Worm (Caenorhabditis elegans) whole organism, L1 larva: Measurements from ENCODE around the gene W06G6.17.

Experiments
- C16A3.4 ChIP-seq: fragments of 150-350 bp; optimal IDR thresholded peaks from 2 replicates; lab custom pipeline; 2014; ENCODE audit warnings: missing biosample characterization, missing genetic modification characterization
- C34B4.2 ChIP-seq: sonication (generic microtip); optimal IDR thresholded peaks from 2 replicates; lab custom pipeline; 2017; ENCODE audit warnings: mild to moderate bottlenecking, missing genetic modification characterization, missing compliant biosample characterization
- alr-1 ChIP-seq: fragments of 200-800 bp; sonication (Bioruptor generic); optimal IDR thresholded peaks from 2 replicates; lab custom pipeline; 2018; ENCODE audit warnings: borderline replicate concordance, mild to moderate bottlenecking, missing genetic modification characterization, missing compliant biosample characterization
- aly-2 ChIP-seq: fragments of 150-350 bp; optimal IDR thresholded peaks from 2 replicates; lab custom pipeline; 2014; ENCODE audit warnings: missing biosample characterization, missing genetic modification characterization
- ama-1 ChIP-seq: fragments of 150-350 bp; optimal IDR thresholded peaks from 2 replicates; lab custom pipeline; 2014
- blmp-1 ChIP-seq: fragments of 150-350 bp; optimal IDR thresholded peaks from 2 replicates; lab custom pipeline; 2014; ENCODE audit warnings: missing biosample characterization, missing genetic modification characterization
- ceh-63 ChIP-seq: fragments of 200-800 bp; sonication (Bioruptor generic); optimal IDR thresholded peaks from 2 replicates; lab custom pipeline; 2018; ENCODE audit warnings: mild to moderate bottlenecking, missing genetic modification characterization, missing compliant biosample characterization
- ceh-8 ChIP-seq: fragments of 200-800 bp; sonication (Bioruptor generic); optimal IDR thresholded peaks from 2 replicates; lab custom pipeline; 2018; ENCODE audit warnings: mild to moderate bottlenecking, missing genetic modification characterization, moderate library complexity, missing compliant biosample characterization
- ceh-88 ChIP-seq: fragments of 200-800 bp; sonication (Bioruptor generic); IDR thresholded peaks from 2 replicates; pipeline ENCODE4 v1.3.6; 2022; ENCODE audit warnings: missing genetic modification characterization, missing compliant biosample characterization
- ceh-90 ChIP-seq: sonication (generic microtip); optimal IDR thresholded peaks from 2 replicates; lab custom pipeline; 2016; ENCODE audit warnings: missing genetic modification characterization, missing compliant biosample characterization
- ces-1 ChIP-seq: fragments of 150-350 bp; optimal IDR thresholded peaks from 2 replicates; lab custom pipeline; 2014; ENCODE audit warnings: missing biosample characterization, missing genetic modification reagents, missing genetic modification characterization
- dsc-1 ChIP-seq: sonication (generic microtip); optimal IDR thresholded peaks from 2 replicates; lab custom pipeline; 2016; ENCODE audit warnings: mild to moderate bottlenecking, missing genetic modification characterization, missing compliant biosample characterization
- efl-1 ChIP-seq, 4 experiments: fragments of 150-350 bp; optimal IDR thresholded peaks in 3 of 4; peaks in 1 of 4; 1 replicate in 1 of 4; 2 replicates in 3 of 4; lab custom pipeline; 2014; ENCODE audit warnings: missing biosample characterization in 2 of 4, missing genetic modification characterization in 2 of 4, missing genetic modification reagents in 2 of 4
- elt-2 ChIP-seq: sonication (generic microtip); optimal IDR thresholded peaks from 2 replicates; lab custom pipeline; 2016; ENCODE audit warnings: missing genetic modification characterization, mild to moderate bottlenecking, inconsistent platforms, missing compliant biosample characterization, missing genetic modification reagents
- elt-3 ChIP-seq, 6 experiments: fragments of 150-350 bp in 1 of 6; sonication (generic microtip); optimal IDR thresholded peaks; 2 replicates each; lab custom pipeline; 2017 to 2018; ENCODE audit warnings: missing biosample characterization in 6 of 6, missing genetic modification characterization in 6 of 6, inconsistent platforms in 1 of 6
- fkh-4 ChIP-seq: sonication (generic microtip); optimal IDR thresholded peaks from 2 replicates; lab custom pipeline; 2016; ENCODE audit warnings: missing compliant biosample characterization, missing genetic modification characterization, borderline replicate concordance
- hlh-4 ChIP-seq: sonication (generic microtip); optimal IDR thresholded peaks from 2 replicates; lab custom pipeline; 2016; ENCODE audit warnings: mild to moderate bottlenecking, missing genetic modification characterization, missing compliant biosample characterization
- hpl-2 ChIP-seq: fragments of 150-350 bp; optimal IDR thresholded peaks from 2 replicates; lab custom pipeline; 2014; ENCODE audit warnings: missing biosample characterization, missing genetic modification reagents, missing genetic modification characterization
- jun-1 ChIP-seq: fragments of 150-350 bp; optimal IDR thresholded peaks from 2 replicates; lab custom pipeline; 2014; ENCODE audit warnings: missing biosample characterization, missing genetic modification reagents, missing genetic modification characterization
- lin-14 ChIP-seq: fragments of 200-800 bp; sonication (Bioruptor generic); optimal IDR thresholded peaks from 2 replicates; lab custom pipeline; 2018; ENCODE audit warnings: mild to moderate bottlenecking, missing genetic modification characterization, moderate library complexity, missing compliant biosample characterization
- lin-35 ChIP-seq, 2 experiments: fragments of 150-350 bp; optimal IDR thresholded peaks; 2 replicates each; lab custom pipeline; 2014; ENCODE audit warnings: missing biosample characterization in 2 of 2, missing genetic modification characterization in 2 of 2, missing genetic modification reagents in 2 of 2
- lsy-2 ChIP-seq, 2 experiments: fragments of 150-350 bp; optimal IDR thresholded peaks; 2 replicates each; lab custom pipeline; 2014; ENCODE audit warnings: missing biosample characterization in 2 of 2, missing genetic modification characterization in 2 of 2
- mdl-1 ChIP-seq, 2 experiments: fragments of 150-350 bp; optimal IDR thresholded peaks; 2 replicates each; lab custom pipeline; 2014 to 2017; ENCODE audit warnings: missing biosample characterization in 2 of 2, missing genetic modification characterization in 2 of 2, inconsistent platforms in 1 of 2
- mef-2 ChIP-seq: fragments of 150-350 bp; optimal IDR thresholded peaks from 2 replicates; lab custom pipeline; 2014; ENCODE audit warnings: missing biosample characterization, missing genetic modification characterization
- mep-1 ChIP-seq: fragments of 150-350 bp; optimal IDR thresholded peaks from 2 replicates; lab custom pipeline; 2014; ENCODE audit warnings: missing biosample characterization, missing genetic modification characterization
- nhr-11 ChIP-seq: fragments of 150-350 bp; optimal IDR thresholded peaks from 2 replicates; lab custom pipeline; 2014; ENCODE audit warnings: missing biosample characterization, missing genetic modification characterization
- nhr-12 ChIP-seq: sonication (generic microtip); optimal IDR thresholded peaks from 2 replicates; lab custom pipeline; 2017; ENCODE audit warnings: missing biosample characterization, missing genetic modification characterization
- nhr-19 ChIP-seq: fragments of 200-800 bp; sonication (Bioruptor generic); conservative IDR thresholded peaks from 2 replicates; pipeline ENCODE4 v1.3.6; 2022; ENCODE audit warnings: missing genetic modification characterization, missing compliant biosample characterization
- nhr-20 ChIP-seq: sonication (generic microtip); optimal IDR thresholded peaks from 2 replicates; lab custom pipeline; 2016; ENCODE audit warnings: mild to moderate bottlenecking, missing genetic modification characterization, missing compliant biosample characterization
- nhr-28 ChIP-seq: fragments of 150-350 bp; optimal IDR thresholded peaks from 2 replicates; lab custom pipeline; 2014; ENCODE audit warnings: missing biosample characterization, missing genetic modification characterization
- nhr-71 ChIP-seq: sonication (generic microtip); optimal IDR thresholded peaks from 2 replicates; lab custom pipeline; 2016; ENCODE audit warnings: mild to moderate bottlenecking, missing genetic modification characterization, moderate library complexity, missing compliant biosample characterization
- nhr-84 ChIP-seq: sonication (generic microtip); optimal IDR thresholded peaks from 2 replicates; lab custom pipeline; 2017; ENCODE audit warnings: missing biosample characterization, missing genetic modification characterization
- nhr-85 ChIP-seq: sonication (generic microtip); peaks from one replicate; lab custom pipeline; 2016; ENCODE audit warnings: missing genetic modification characterization, inconsistent platforms, missing compliant biosample characterization
- nhr-90 ChIP-seq: sonication (generic microtip); optimal IDR thresholded peaks from 2 replicates; lab custom pipeline; 2016; ENCODE audit warnings: mild to moderate bottlenecking, missing genetic modification characterization, missing compliant biosample characterization; ENCODE audit not compliant: poor library complexity
- rnt-1 ChIP-seq: sonication (generic microtip); optimal IDR thresholded peaks from 2 replicates; lab custom pipeline; 2016; ENCODE audit warnings: mild to moderate bottlenecking, missing genetic modification characterization, moderate library complexity, missing compliant biosample characterization
- snu-23 ChIP-seq: sonication (generic microtip); optimal IDR thresholded peaks from 2 replicates; lab custom pipeline; 2016; ENCODE audit warnings: missing genetic modification characterization, missing compliant biosample characterization
- swsn-7 ChIP-seq: sonication (generic microtip); optimal IDR thresholded peaks from 2 replicates; lab custom pipeline; 2016; ENCODE audit warnings: missing genetic modification characterization, missing compliant biosample characterization
- tlp-1 ChIP-seq: fragments of 150-350 bp; optimal IDR thresholded peaks from 2 replicates; lab custom pipeline; 2014; ENCODE audit warnings: missing biosample characterization, missing genetic modification characterization
- unc-130 ChIP-seq: fragments of 150-350 bp; optimal IDR thresholded peaks from 2 replicates; lab custom pipeline; 2017; ENCODE audit warnings: missing biosample characterization, missing genetic modification characterization, inconsistent platforms
- unc-98 ChIP-seq: fragments of 200-800 bp; sonication (Bioruptor generic); IDR thresholded peaks from 2 replicates; pipeline ENCODE4 v1.3.6; 2022; ENCODE audit warnings: missing genetic modification characterization, missing compliant biosample characterization
- vab-15 ChIP-seq: sonication (generic microtip); optimal IDR thresholded peaks from 2 replicates; lab custom pipeline; 2017; ENCODE audit warnings: missing genotype, mild to moderate bottlenecking, missing genetic modification characterization, missing compliant biosample characterization

The W06G6.17 gene

DNA sequence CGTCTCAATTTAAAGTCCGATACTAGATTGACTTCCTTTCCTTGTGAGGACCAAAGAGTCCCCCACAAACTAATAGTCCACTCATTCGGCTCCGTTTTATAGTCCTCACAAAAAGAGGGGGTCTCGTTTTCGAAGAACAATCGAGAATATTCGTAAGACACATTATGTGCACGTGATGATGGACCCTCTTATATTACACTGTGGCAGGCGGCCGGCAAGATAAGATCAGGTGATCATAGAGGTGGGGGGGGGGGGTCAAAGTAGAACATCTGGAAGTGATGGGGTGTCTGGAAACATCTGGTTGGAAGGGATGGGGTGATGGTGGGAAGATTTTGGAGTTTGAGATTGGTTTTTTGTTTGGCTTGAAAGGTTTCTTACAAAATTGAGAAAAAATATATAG lies 46.6 kb downstream of the W06G6.17 start:
- peak; percentile 65 for TF ChIP-seq rnt-1 (tag; lab: Kevin White, UChicago)
- no peak for TF ChIP-seq nhr-12 (tag; lab: Kevin White, UChicago)
- TF ChIP-seq lin-14 (GFP tag; lab: Kevin White, UChicago) = peak; percentile 43
- no peak for TF ChIP-seq C16A3.4
- peak; percentile 84 for TF ChIP-seq dsc-1 (tag; lab: Kevin White, UChicago)
- peak; percentile 27 for TF ChIP-seq snu-23 (GFP tag; lab: Kevin White, UChicago)
- TF ChIP-seq fkh-4 (tag; lab: Kevin White, UChicago) = peak; percentile 73
- TF ChIP-seq ceh-63 (GFP tag; lab: Kevin White, UChicago) = no peak
- peak; percentile 8 to 33 for TF ChIP-seq lsy-2 (tag; optimal IDR thresholded peaks at IDR 0.05; lab: Kevin White, UChicago)
- no peak for TF ChIP-seq mep-1 (tag; lab: Kevin White, UChicago)
- peak; percentile 66 for TF ChIP-seq nhr-19 (GFP tag; lab: Robert Waterston, UW)
- TF ChIP-seq mdl-1 (tag; optimal IDR thresholded peaks at IDR 0.05; lab: Kevin White, UChicago) = peak in 1 of 2 experiments; percentile 54
- TF ChIP-seq unc-98 (GFP tag; lab: Robert Waterston, UW) = peak; percentile 33; the same call in 1 of the 2 replicates
- TF ChIP-seq nhr-71 = peak; percentile 47
- no peak for TF ChIP-seq hpl-2 (GFP tag; lab: Kevin White, UChicago)
- TF ChIP-seq, all 84 proteins: peak for 10

DNA sequence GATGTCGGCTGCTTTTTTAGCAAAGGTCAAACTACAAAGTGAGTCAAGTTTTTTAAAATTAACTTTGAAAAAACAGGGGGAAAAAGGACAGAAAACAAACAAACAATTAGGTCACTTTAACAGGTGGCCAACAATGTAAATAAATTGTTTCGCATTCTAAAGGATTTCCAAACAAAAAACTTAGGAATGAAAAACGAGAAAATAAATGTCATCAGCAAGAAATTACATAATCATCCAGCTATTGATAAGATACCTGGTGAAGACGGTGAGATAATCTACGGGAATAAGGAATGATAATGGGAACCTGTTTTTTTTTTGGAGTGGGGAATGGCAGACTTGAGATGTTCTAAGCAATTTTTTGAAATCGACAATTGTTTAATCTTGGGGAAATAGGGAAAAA lies 48.9 kb downstream of the W06G6.17 start:
- TF ChIP-seq C34B4.2 (no peak), elt-3 (tag; optimal IDR thresholded peaks at IDR 0.05; lab: Kevin White, UChicago) (peak in 1 of 6 experiments; percentile 19)

DNA sequence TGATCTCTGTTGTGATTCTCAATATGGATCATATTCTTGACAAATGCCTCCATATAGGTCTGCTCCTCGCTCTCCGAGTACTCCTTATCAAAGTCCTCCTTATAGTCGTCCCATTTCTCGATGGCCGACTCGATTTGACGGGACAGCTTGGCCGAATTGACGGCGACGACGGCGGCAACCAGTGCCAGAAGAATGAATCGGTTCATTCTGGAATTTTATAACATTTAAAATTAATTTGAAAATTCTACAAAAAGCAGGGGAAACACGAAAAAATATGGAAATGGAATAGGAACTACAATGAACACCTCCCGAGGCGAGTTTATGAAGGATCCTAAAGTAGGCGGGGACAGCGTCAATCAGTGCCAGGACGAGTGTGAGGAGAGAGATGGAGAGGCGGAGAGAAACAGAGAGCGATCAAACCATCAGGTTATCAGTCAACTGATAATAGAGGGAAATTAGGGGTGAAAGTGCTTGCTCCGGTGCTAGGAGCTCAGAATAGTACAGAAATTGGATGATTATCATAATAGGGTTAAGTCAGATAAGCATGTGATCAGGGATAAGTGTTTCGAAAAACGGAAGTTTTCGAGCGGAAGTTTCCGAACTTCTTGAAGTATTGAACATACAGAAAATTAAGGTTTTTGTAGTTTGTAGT lies 49.8 kb downstream of the W06G6.17 start, which contains the start of gene cpl-1:
TSS of gene cpl-1 (minus strand) at position 207 of the 652 bp plus-strand sequence.
- TF ChIP-seq swsn-7 (tag; lab: Kevin White, UChicago) (no peak), lin-14 (GFP tag; lab: Kevin White, UChicago) (peak; percentile 24), ces-1 (no peak), ceh-88 (GFP tag; lab: Robert Waterston, UW) (no peak), blmp-1 (peak; percentile 4), unc-98 (GFP tag; lab: Robert Waterston, UW) (no peak), nhr-71 (peak; percentile 45), mdl-1 (tag; optimal IDR thresholded peaks at IDR 0.05; lab: Kevin White, UChicago) (no peak), nhr-11 (no peak), nhr-85 (tag; lab: Kevin White, UChicago) (no peak), elt-2 (peak; percentile 88), unc-130 (tag; lab: Kevin White, UChicago) (no peak), aly-2 (tag; lab: Kevin White, UChicago) (no peak), nhr-20 (peak; percentile 23), jun-1 (tag; lab: Kevin White, UChicago) (peak; percentile 18), hlh-4 (no peak), nhr-84 (no peak), mef-2 (tag; lab: Kevin White, UChicago) (no peak), tlp-1 (tag; lab: Kevin White, UChicago) (no peak), vab-15 (no peak), rnt-1 (tag; lab: Kevin White, UChicago) (peak; percentile 37), nhr-90 (peak; percentile 36), nhr-28 (no peak), efl-1 (optimal IDR thresholded peaks at IDR 0.05; lab: Kevin White, UChicago) (no peak), efl-1 (GFP tag; optimal IDR thresholded peaks at IDR 0.05 in 1 of 2; lab: Kevin White, UChicago) (peak in 1 of 2 experiments; percentile 87), ama-1 (peak; percentile 88), mep-1 (tag; lab: Kevin White, UChicago) (no peak), lin-35 (GFP tag; optimal IDR thresholded peaks at IDR 0.05; lab: Kevin White, UChicago) (peak in 1 of 2 experiments; percentile 27), ceh-90 (no peak), ceh-8 (GFP tag; lab: Kevin White, UChicago) (no peak), snu-23 (GFP tag; lab: Kevin White, UChicago) (peak; percentile 6), nhr-19 (GFP tag; lab: Robert Waterston, UW) (peak; percentile 16; the same call in 1 of the 2 replicates), alr-1 (tag; lab: Kevin White, UChicago) (no peak)
- TF ChIP-seq, all 84 proteins: peak for 13
